Worm (Caenorhabditis elegans): ENCODE measurements around the gene srx-88.

srx-88 gene

ce11 chrV:11548914-11549406 lies 34.4 kb upstream of the srx-88 start, which contains the start of the genes F38B7.17 and F38B7.3 (continued):
- no peak for TF ChIP-seq zfp-2 (tag; optimal IDR thresholded peaks at IDR 0.05)
- TF ChIP-seq ZK546.5 (tag; optimal IDR thresholded peaks at IDR 0.05): no peak
- TF ChIP-seq nhr-42 (GFP tag; IDR thresholded peaks at IDR 0.05): no peak
- no peak for TF ChIP-seq ceh-28 (tag; optimal IDR thresholded peaks at IDR 0.05)
- no peak for TF ChIP-seq R02D3.7 (tag; optimal IDR thresholded peaks at IDR 0.05)
- no peak for TF ChIP-seq saeg-2 (GFP tag; IDR thresholded peaks at IDR 0.05)
- TF ChIP-seq T20F7.1 (GFP tag; optimal IDR thresholded peaks at IDR 0.05): peak; percentile 39
- TF ChIP-seq ceh-62 (tag; optimal IDR thresholded peaks at IDR 0.05): no peak
- no peak for TF ChIP-seq Y105C5A.15 (GFP tag; IDR thresholded peaks at IDR 0.05)
- no peak for TF ChIP-seq unc-39 (tag; optimal IDR thresholded peaks at IDR 0.05)
- no peak for TF ChIP-seq nhr-77 (tag; optimal IDR thresholded peaks at IDR 0.05)
- TF ChIP-seq daf-12 (tag; optimal IDR thresholded peaks at IDR 0.05): no peak
- peak; percentile 60 for TF ChIP-seq nhr-11 (tag; optimal IDR thresholded peaks at IDR 0.05)
- no peak for TF ChIP-seq F26F4.8 (GFP tag; conservative IDR thresholded peaks at IDR 0.05)
- TF ChIP-seq lin-39 (tag; optimal IDR thresholded peaks at IDR 0.05): no peak
- TF ChIP-seq nhr-102 (tag; optimal IDR thresholded peaks at IDR 0.05): no peak
- peak; percentile 61 for TF ChIP-seq rbr-2 (tag; optimal IDR thresholded peaks at IDR 0.05)
- peak; percentile 27 for TF ChIP-seq dpl-1 (GFP tag; optimal IDR thresholded peaks at IDR 0.05)
- TF ChIP-seq gei-8 (GFP tag; optimal IDR thresholded peaks at IDR 0.05): no peak
- TF ChIP-seq egl-27 (tag; optimal IDR thresholded peaks at IDR 0.05): no peak
- TF ChIP-seq ceh-20 (GFP tag; IDR thresholded peaks at IDR 0.05): no peak
- TF ChIP-seq tag-97 (GFP tag; IDR thresholded peaks at IDR 0.05): no peak
- TF ChIP-seq zag-1 (tag; optimal IDR thresholded peaks at IDR 0.05): no peak
- no peak for TF ChIP-seq madf-9 (GFP tag; conservative IDR thresholded peaks at IDR 0.05)
- TF ChIP-seq skn-1 (tag; optimal IDR thresholded peaks at IDR 0.05): no peak
- TF ChIP-seq F10B5.3 (tag; optimal IDR thresholded peaks at IDR 0.05): no peak
- TF ChIP-seq nhr-76 (tag; optimal IDR thresholded peaks at IDR 0.05): no peak
- peak; percentile 48 for TF ChIP-seq mep-1 (tag; optimal IDR thresholded peaks at IDR 0.05)
- TF ChIP-seq duxl-1 (tag; optimal IDR thresholded peaks at IDR 0.05; ENCODE audit: poor library complexity): no peak
- TF ChIP-seq aha-1 (tag): no peak
- peak; percentile 27 for TF ChIP-seq nhr-6 (tag; optimal IDR thresholded peaks at IDR 0.05)
- TF ChIP-seq egl-43 (GFP tag; IDR thresholded peaks at IDR 0.05): no peak
- peak; percentile 46 for TF ChIP-seq mes-2 (tag; optimal IDR thresholded peaks at IDR 0.05; ENCODE audit: poor library complexity, severe bottlenecking)
- no peak for TF ChIP-seq sdz-12 (GFP tag; optimal IDR thresholded peaks at IDR 0.05)
- TF ChIP-seq fkh-10 (GFP tag; optimal IDR thresholded peaks at IDR 0.05): no peak
- no peak for TF ChIP-seq daf-19 (GFP tag; conservative IDR thresholded peaks at IDR 0.05)
- TF ChIP-seq F49E8.2 (tag; optimal IDR thresholded peaks at IDR 0.05; ENCODE audit: borderline replicate concordance): no peak
- no peak for TF ChIP-seq spr-1 (tag; optimal IDR thresholded peaks at IDR 0.05)
- TF ChIP-seq unc-62 (GFP tag; optimal IDR thresholded peaks at IDR 0.05 in 1 of 2): peak in 1 of 2 experiments; percentile 52
- no peak for TF ChIP-seq unc-62 (tag; optimal IDR thresholded peaks at IDR 0.05)
- no peak for TF ChIP-seq nhr-41 (GFP tag; IDR thresholded peaks at IDR 0.05)
- peak; percentile 66 to 91 for TF ChIP-seq mdl-1 (tag; optimal IDR thresholded peaks at IDR 0.05)
- no peak for TF ChIP-seq madf-5 (GFP tag; IDR thresholded peaks at IDR 0.05)
- no peak for TF ChIP-seq jun-1 (tag; optimal IDR thresholded peaks at IDR 0.05)
- TF ChIP-seq mxl-3 (GFP tag; optimal IDR thresholded peaks at IDR 0.05): peak; percentile 63
- no peak for TF ChIP-seq set-16 (GFP tag; IDR thresholded peaks at IDR 0.05)
- TF ChIP-seq Y75B8A.6 (GFP tag; IDR thresholded peaks at IDR 0.05): no peak
- TF ChIP-seq zip-2 (tag; optimal IDR thresholded peaks at IDR 0.05): no peak
- TF ChIP-seq lin-38 (GFP tag; IDR thresholded peaks at IDR 0.05): no peak
- no peak for TF ChIP-seq nhr-111 (GFP tag; optimal IDR thresholded peaks at IDR 0.05)
- no peak for TF ChIP-seq Y5F2A.4 (GFP tag; optimal IDR thresholded peaks at IDR 0.05)
- no peak for TF ChIP-seq lin-1 (GFP tag; IDR thresholded peaks at IDR 0.05)
- peak; percentile 93 for TF ChIP-seq hlh-30 (tag; optimal IDR thresholded peaks at IDR 0.05; ENCODE audit: insufficient read depth)
